Fruit fly (Drosophila melanogaster): ENCODE results near the gene beat-IV.

The beat-IV gene

DNA sequence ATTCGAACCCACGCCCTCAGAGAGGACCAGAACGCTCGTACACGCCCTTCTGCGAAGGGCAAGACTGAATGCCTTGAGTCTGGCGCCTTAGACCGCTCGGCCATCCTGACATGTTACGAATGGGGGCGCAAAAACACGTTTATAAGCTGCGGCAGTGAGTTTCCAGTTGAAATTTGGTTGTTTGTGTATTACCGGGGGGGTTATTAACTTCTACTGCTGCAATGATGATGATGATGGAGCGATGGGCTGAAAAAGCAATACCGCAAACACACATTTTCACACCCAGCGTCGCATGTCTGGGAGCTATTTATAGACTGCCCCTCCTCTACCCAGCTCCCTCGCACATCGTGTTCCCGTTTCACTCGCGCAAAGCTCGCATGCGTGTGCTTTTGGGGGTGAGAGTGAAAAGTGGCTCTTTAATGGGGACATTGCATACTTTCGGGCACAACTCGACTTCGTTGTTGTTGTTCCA, 44.2 kb downstream of the beat-IV start (continued):
- TF ChIP-seq CG13894 (tag; optimal IDR thresholded peaks at IDR 0.05) (no peak), CG2202 (tag; optimal IDR thresholded peaks at IDR 0.05) (no peak), gt (GFP tag; IDR thresholded peaks at IDR 0.05) (no peak), CG1832 (GFP tag; optimal IDR thresholded peaks at IDR 0.05) (peak; percentile 34), vfl (GFP tag; optimal IDR thresholded peaks at IDR 0.05) (no peak), tna (GFP tag; IDR thresholded peaks at IDR 0.05; ENCODE audit: partially characterized antibody) (peak; percentile 60), NC2β (GFP tag; optimal IDR thresholded peaks at IDR 0.05) (no peak), Awh (GFP tag; IDR thresholded peaks at IDR 0.05) (no peak), unc-4 (GFP tag; IDR thresholded peaks at IDR 0.05; ENCODE audit: partially characterized antibody) (peak; percentile 48; the same call in 1 of the 2 replicates), CG12769 (tag; optimal IDR thresholded peaks at IDR 0.05) (peak; percentile 59), Dfd (GFP tag; optimal IDR thresholded peaks at IDR 0.05) (no peak), br (optimal IDR thresholded peaks at IDR 0.05) (no peak), chm (GFP tag; IDR thresholded peaks at IDR 0.05) (no peak; the same call in 1 of the 2 replicates), Hand (GFP tag; optimal IDR thresholded peaks at IDR 0.05) (no peak), Hmx (GFP tag; optimal IDR thresholded peaks at IDR 0.05) (no peak), Gsc (GFP tag; IDR thresholded peaks at IDR 0.05) (no peak), Lhr (GFP tag; optimal IDR thresholded peaks at IDR 0.05) (no peak), Ptx1 (GFP tag; IDR thresholded peaks at IDR 0.05) (no peak), Dbx (GFP tag; IDR thresholded peaks at IDR 0.05) (peak; percentile 13; the same call in 1 of the 3 replicates), CG18599 (GFP tag; optimal IDR thresholded peaks at IDR 0.05) (no peak), peb (GFP tag; IDR thresholded peaks at IDR 0.05) (no peak), kah (GFP tag; optimal IDR thresholded peaks at IDR 0.05) (no peak), shn (GFP tag; optimal IDR thresholded peaks at IDR 0.05) (no peak), ab (GFP tag; optimal IDR thresholded peaks at IDR 0.05) (no peak), nom (GFP tag; optimal IDR thresholded peaks at IDR 0.05) (no peak), Ets65A (GFP tag) (no peak), CG13424 (tag; optimal IDR thresholded peaks at IDR 0.05) (no peak), ap (GFP tag; IDR thresholded peaks at IDR 0.05) (no peak), kay (GFP tag; optimal IDR thresholded peaks at IDR 0.05) (no peak), Tbp (GFP tag; optimal IDR thresholded peaks at IDR 0.05) (no peak), CG4328 (GFP tag; optimal IDR thresholded peaks at IDR 0.05) (no peak), CG3995 (GFP tag; optimal IDR thresholded peaks at IDR 0.05) (no peak), PHDP (tag; optimal IDR thresholded peaks at IDR 0.05) (no peak), Vsx1 (GFP tag; optimal IDR thresholded peaks at IDR 0.05) (no peak), exex (tag; optimal IDR thresholded peaks at IDR 0.05) (no peak), CG17912 (GFP tag; optimal IDR thresholded peaks at IDR 0.05) (no peak), CG17328 (GFP tag; IDR thresholded peaks at IDR 0.05) (no peak), sim (GFP tag; IDR thresholded peaks at IDR 0.05) (no peak), CG1603 (tag; optimal IDR thresholded peaks at IDR 0.05) (no peak), chif (GFP tag; optimal IDR thresholded peaks at IDR 0.05) (no peak), Deaf1 (tag; optimal IDR thresholded peaks at IDR 0.05) (no peak), Mad (GFP tag; optimal IDR thresholded peaks at IDR 0.05) (no peak), Sox102F (GFP tag; optimal IDR thresholded peaks at IDR 0.05) (no peak), Stat92E (GFP tag; optimal IDR thresholded peaks at IDR 0.05) (no peak), CG14860 (GFP tag; IDR thresholded peaks at IDR 0.05; ENCODE audit: partially characterized antibody) (peak; percentile 69; the same call in 2 of the 3 replicates), dysf (GFP tag; IDR thresholded peaks at IDR 0.05) (no peak), ken (GFP tag; IDR thresholded peaks at IDR 0.05) (no peak), CG10366 (GFP tag; IDR thresholded peaks at IDR 0.05) (no peak), ftz-f1 (GFP tag; optimal IDR thresholded peaks at IDR 0.05) (no peak), rib (GFP tag; IDR thresholded peaks at IDR 0.05) (no peak), Med (GFP tag) (peak; percentile 72), gfzf (GFP tag; optimal IDR thresholded peaks at IDR 0.05) (no peak)

All from whole organism, embryonic.